Fruit fly (Drosophila melanogaster): ENCODE data around the gene Etfb.
A peak's percentile ranks its signal among the peaks of the same experiment; 100 is the strongest.

Etfb gene

DNA sequence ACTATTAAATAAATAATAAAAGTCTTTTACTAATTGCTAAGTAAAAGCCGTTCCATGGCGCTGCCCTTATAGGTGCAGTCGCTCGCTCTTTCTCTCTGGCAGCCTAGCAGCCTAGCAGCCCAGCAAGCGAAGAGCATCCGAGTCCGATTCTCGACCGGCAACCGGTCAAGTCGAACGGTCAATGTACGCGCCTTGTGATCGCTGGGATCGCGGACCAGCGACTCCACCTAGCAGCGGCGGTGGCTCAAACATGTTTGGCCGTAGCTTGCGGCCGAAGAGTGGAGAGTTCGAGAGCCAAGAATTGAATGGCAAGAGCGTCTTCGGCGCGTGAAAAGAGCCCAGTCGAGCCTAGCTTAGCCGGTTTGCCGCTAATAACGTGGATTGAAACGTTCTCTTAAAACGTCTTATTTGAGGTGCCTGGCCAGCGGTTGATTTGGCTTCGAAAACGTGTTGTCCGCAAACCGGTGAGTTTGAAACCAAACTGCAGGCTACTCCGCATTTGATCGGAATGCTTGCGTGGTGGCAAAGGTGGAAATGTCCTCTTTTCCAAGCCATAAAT is 26.6 kb upstream of the Etfb start:
- TF ChIP-seq D1 (tag; optimal IDR thresholded peaks at IDR 0.05) = no peak
- no peak for TF ChIP-seq CG4496 (GFP tag; IDR thresholded peaks at IDR 0.05)
- TF ChIP-seq CG13204 (GFP tag; optimal IDR thresholded peaks at IDR 0.05) = peak; percentile 43
- no peak for TF ChIP-seq CG8301 (tag; optimal IDR thresholded peaks at IDR 0.05)
- TF ChIP-seq EcR (GFP tag; optimal IDR thresholded peaks at IDR 0.05) = peak; percentile 95
- TF ChIP-seq CG17806 (tag; optimal IDR thresholded peaks at IDR 0.05) = no peak
- peak; percentile 5 for TF ChIP-seq Pif1B (GFP tag; optimal IDR thresholded peaks at IDR 0.05)
- 0 out of 2 replicates have a peak, but pooled peaks have one; percentile 20 for TF ChIP-seq Ets98B (GFP tag; IDR thresholded peaks at IDR 0.05)
- TF ChIP-seq fd96Ca (GFP tag; IDR thresholded peaks at IDR 0.05) = 0 out of 3 replicates have a peak, but pooled peaks have one; percentile 5
- no peak for TF ChIP-seq rn (GFP tag; IDR thresholded peaks at IDR 0.05)

DNA sequence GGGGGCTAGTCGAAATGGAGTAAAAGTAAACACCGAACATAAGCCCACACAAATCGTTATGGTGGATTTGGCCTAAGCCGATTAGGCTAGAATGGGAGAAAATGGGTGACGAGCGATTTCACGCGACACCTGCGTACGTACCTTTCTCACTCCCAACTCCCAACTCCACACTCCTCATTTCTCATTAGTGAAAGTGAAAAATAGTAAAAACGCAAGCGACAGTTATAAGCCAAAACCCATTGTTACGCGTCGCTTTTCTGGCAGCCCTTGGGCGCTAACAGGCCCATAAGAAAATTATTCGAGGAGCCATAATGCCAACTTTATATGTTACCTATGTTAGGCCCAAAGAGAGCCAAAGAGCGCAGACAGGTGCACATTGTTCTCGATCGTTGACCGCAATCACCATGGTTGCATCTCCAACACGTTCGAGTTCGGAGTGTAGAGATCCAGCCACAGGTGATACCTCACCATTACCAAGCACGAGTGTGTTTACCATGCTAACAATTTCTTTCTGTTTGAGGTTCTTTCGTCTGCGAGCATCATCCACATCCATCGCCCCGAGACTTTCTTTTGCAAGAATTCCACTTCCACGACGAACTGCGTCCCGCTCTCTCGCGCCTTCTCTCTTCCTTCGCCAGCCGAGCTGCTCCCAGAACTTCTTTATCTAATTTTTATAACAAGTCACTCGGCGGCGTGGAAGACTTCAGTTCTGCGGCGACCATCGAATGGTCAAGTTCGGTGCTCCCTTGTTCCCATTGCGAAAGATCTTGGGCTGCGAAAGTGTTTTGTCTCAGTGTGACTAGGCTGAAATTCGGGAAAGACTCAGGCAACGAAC is 15.9 kb upstream of the Etfb start, which contains the start of gene neo:
Gene neo (plus strand): TSS at position 698 of the 835 bp plus-strand sequence.
- TF ChIP-seq rn (GFP tag; IDR thresholded peaks at IDR 0.05) (no peak), CG15710 (tag; optimal IDR thresholded peaks at IDR 0.05) (no peak), CG8159 (tag; optimal IDR thresholded peaks at IDR 0.05) (no peak), CG32121 (GFP tag; IDR thresholded peaks at IDR 0.05) (no peak), CG12605 (GFP tag; IDR thresholded peaks at IDR 0.05) (no peak), CG13204 (GFP tag; optimal IDR thresholded peaks at IDR 0.05) (no peak), Ets98B (GFP tag; IDR thresholded peaks at IDR 0.05) (no peak), EcR (GFP tag; optimal IDR thresholded peaks at IDR 0.05) (peak; percentile 87)

DNA sequence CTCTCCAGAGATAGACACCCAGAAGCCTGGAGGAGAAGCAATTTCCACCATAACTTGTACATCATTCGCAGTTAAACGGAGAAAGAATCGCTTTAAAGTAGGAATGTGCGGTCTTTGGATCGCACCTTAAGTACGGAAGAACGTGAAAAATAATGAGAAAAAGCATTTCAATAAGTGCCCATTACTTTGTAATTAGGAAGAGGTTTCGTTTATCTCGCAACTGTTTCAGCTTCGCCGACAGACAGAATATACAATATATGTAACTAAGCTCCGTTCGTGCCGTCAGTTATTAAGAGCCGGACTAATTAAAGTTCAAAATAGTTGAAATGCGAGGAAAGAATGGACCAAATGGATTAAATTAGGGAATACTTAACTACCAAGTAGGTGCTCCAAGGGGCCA is 14.9 kb upstream of the Etfb start, which contains the start of gene CG7829:
Gene CG7829 (minus strand): TSS at position 101 of the 400 bp plus-strand sequence.
- TF ChIP-seq gl (tag; optimal IDR thresholded peaks at IDR 0.05) = no peak
- TF ChIP-seq rn (GFP tag; IDR thresholded peaks at IDR 0.05) = no peak

DNA sequence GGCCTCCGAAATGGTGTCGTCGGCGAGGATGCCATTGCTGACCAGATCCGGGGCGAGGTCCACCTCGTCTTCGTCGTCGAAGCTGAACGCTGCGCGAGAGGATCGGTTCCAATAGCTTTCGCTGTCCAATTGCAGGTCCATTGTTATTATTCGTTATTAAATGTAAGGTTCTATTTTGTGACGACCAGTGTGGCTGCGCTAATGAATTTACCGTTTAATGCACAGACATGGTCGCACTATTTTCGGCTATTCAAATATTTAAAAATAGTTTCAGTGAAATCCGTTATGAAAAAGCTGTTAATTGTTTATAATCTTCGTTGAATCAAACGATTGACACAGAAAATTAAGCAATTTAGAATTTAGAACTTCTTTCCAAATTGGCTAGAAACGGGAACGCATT is 13.5 kb upstream of the Etfb start, which contains the start of gene Vps16B:
Gene Vps16B (minus strand): TSS at position 186 of the 400 bp plus-strand sequence.
- TF ChIP-seq CG32121 (GFP tag; IDR thresholded peaks at IDR 0.05) = no peak
- TF ChIP-seq Pif1A (GFP tag; optimal IDR thresholded peaks at IDR 0.05) = no peak
- no peak for TF ChIP-seq CG8301 (tag; optimal IDR thresholded peaks at IDR 0.05)
- no peak for TF ChIP-seq CG10348 (GFP tag; IDR thresholded peaks at IDR 0.05)
- no peak for TF ChIP-seq EcR (GFP tag; optimal IDR thresholded peaks at IDR 0.05)
- TF ChIP-seq D1 (tag; optimal IDR thresholded peaks at IDR 0.05) = no peak
- no peak for TF ChIP-seq CG4496 (GFP tag; IDR thresholded peaks at IDR 0.05)
- TF ChIP-seq CG12605 (GFP tag; IDR thresholded peaks at IDR 0.05) = no peak
- TF ChIP-seq fd96Ca (GFP tag; IDR thresholded peaks at IDR 0.05) = no peak
- TF ChIP-seq CG9948 (tag; optimal IDR thresholded peaks at IDR 0.05) = no peak
- TF ChIP-seq CG17806 (tag; optimal IDR thresholded peaks at IDR 0.05) = no peak
- no peak for TF ChIP-seq CG8159 (tag; optimal IDR thresholded peaks at IDR 0.05)
- no peak for TF ChIP-seq rn (GFP tag; IDR thresholded peaks at IDR 0.05)
- no peak for TF ChIP-seq gl (tag; optimal IDR thresholded peaks at IDR 0.05)
- no peak for TF ChIP-seq Ets98B (GFP tag; IDR thresholded peaks at IDR 0.05)

DNA sequence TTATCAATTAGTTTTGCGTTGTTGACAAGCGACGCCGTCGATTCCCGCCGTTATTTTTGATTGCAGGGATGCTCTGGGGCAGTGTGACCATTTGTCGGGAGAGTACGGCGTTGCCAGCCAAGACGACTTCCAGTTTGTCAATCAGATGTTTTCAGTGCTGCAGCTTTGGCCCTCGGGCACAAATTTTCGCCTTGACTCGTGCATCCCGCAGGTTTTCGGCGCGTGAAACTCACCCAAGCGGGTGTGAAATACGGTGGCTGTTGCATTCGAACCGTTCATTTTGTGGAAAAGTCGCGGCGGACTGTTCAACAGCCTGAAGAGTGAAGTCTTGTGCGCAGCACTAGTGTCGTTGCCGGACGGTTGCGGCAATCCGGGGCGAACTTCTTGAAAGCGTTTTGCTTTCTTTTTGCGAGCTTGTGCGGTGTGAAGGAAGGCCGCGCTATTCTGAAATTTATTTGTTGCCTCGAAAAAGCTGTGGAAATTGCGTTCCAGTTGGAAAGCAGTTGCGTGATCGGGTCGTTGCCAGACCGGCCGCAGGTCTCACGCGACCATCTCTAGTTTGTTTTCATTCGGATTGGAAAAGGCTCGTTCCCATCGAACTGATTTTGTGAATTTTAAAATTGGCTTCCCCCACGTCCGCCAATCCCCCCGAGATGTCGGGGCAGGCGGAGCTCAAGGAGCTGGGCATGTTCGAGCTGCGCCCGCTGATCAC is 4.1 kb upstream of the Etfb start, which contains the start of the genes ca and ncd:
Gene ca (plus strand): TSS at position 130 of the 712 bp plus-strand sequence.
Gene ncd (minus strand): TSS at position 446 of the 712 bp plus-strand sequence.
- no peak for TF ChIP-seq CG34367 (tag; optimal IDR thresholded peaks at IDR 0.05)
- no peak for TF ChIP-seq CG8159 (tag; optimal IDR thresholded peaks at IDR 0.05)
- TF ChIP-seq CG4496 (GFP tag; IDR thresholded peaks at IDR 0.05) = no peak
- TF ChIP-seq gl (tag; optimal IDR thresholded peaks at IDR 0.05) = no peak
- TF ChIP-seq CG32121 (GFP tag; IDR thresholded peaks at IDR 0.05) = no peak
- TF ChIP-seq CG13204 (GFP tag; optimal IDR thresholded peaks at IDR 0.05) = no peak
- TF ChIP-seq Pif1B (GFP tag; optimal IDR thresholded peaks at IDR 0.05) = no peak
- TF ChIP-seq CG17806 (tag; optimal IDR thresholded peaks at IDR 0.05) = no peak
- TF ChIP-seq CG14655 (GFP tag; optimal IDR thresholded peaks at IDR 0.05) = no peak

DNA sequence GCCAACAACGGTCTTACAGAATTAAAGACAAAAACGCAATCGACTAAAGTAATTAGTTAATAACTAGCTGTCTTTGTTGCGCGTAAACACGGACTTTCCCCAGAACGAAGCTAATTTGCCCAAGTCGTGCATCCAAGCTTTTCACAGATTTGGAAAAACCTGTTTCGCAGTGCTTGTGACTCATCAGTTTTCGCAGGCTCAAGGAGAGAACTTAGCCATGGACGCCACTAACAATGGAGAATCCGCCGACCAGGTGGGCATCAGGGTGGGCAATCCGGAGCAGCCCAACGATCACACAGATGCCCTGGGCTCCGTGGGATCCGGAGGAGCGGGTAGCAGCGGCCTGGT is 3.1 kb downstream of the Etfb start:
- no peak for TF ChIP-seq CG4496 (GFP tag; IDR thresholded peaks at IDR 0.05)
- no peak for TF ChIP-seq CG34367 (tag; optimal IDR thresholded peaks at IDR 0.05)
- no peak for TF ChIP-seq CG10348 (GFP tag; IDR thresholded peaks at IDR 0.05)
- TF ChIP-seq fd96Ca (GFP tag; IDR thresholded peaks at IDR 0.05) = no peak
- no peak for TF ChIP-seq CG8159 (tag; optimal IDR thresholded peaks at IDR 0.05)
- no peak for TF ChIP-seq gl (tag; optimal IDR thresholded peaks at IDR 0.05)
- no peak for TF ChIP-seq CG8301 (tag; optimal IDR thresholded peaks at IDR 0.05)
- no peak for TF ChIP-seq Pif1B (GFP tag; optimal IDR thresholded peaks at IDR 0.05)
- no peak for TF ChIP-seq Pif1A (GFP tag; optimal IDR thresholded peaks at IDR 0.05)
- TF ChIP-seq Snoo (tag; optimal IDR thresholded peaks at IDR 0.05) = no peak
- TF ChIP-seq CG17806 (tag; optimal IDR thresholded peaks at IDR 0.05) = no peak
- no peak for TF ChIP-seq CG13204 (GFP tag; optimal IDR thresholded peaks at IDR 0.05)
- no peak for TF ChIP-seq EcR (GFP tag; optimal IDR thresholded peaks at IDR 0.05)

Data from whole organism, pupa.